Worm (Caenorhabditis elegans) whole organism, midembryonic: ENCODE measurements around the gene otub-4.
A peak's percentile ranks its signal among the peaks of the same experiment; 100 is the strongest.

Experiments used
- T22C8.4 ChIP-seq: fragments of 200-800 bp; sonication (Bioruptor generic); IDR thresholded peaks from 2 replicates; pipeline ENCODE4 v1.3.6; 2022; ENCODE audit warnings: missing genetic modification characterization, missing compliant biosample characterization
- cog-1 ChIP-seq: sonication (generic microtip); optimal IDR thresholded peaks from 2 replicates; lab custom pipeline; 2016; ENCODE audit warnings: missing genetic modification characterization, missing compliant biosample characterization
- flt-1 ChIP-seq: fragments of 200-800 bp; sonication (Bioruptor generic); IDR thresholded peaks from 2 replicates; pipeline ENCODE4 v1.3.6; 2022; ENCODE audit warnings: missing genetic modification characterization, missing compliant biosample characterization
- klf-2 ChIP-seq: fragments of 200-800 bp; sonication (Bioruptor generic); conservative IDR thresholded peaks from 2 replicates; pipeline ENCODE4 v1.3.6; 2022; ENCODE audit warnings: missing genetic modification reagents, missing genetic modification characterization, missing compliant biosample characterization
- med-1 ChIP-seq: sonication (generic microtip); optimal IDR thresholded peaks from 2 replicates; lab custom pipeline; 2017; ENCODE audit warnings: missing genetic modification characterization, mild to moderate bottlenecking, missing compliant biosample characterization, antibody characterized with exemption, missing genetic modification reagents; ENCODE audit not compliant: insufficient read depth
- ref-1 ChIP-seq: fragments of 200-800 bp; sonication (Bioruptor generic); conservative IDR thresholded peaks from 2 replicates; pipeline ENCODE4 v1.3.6; 2022; ENCODE audit warnings: missing genetic modification reagents, missing genetic modification characterization, missing compliant biosample characterization
- tab-1 ChIP-seq: fragments of 200-800 bp; sonication (Bioruptor generic); IDR thresholded peaks from 2 replicates; pipeline ENCODE4 v1.3.6; 2022; ENCODE audit warnings: missing genetic modification characterization, missing compliant biosample characterization
- ztf-23 ChIP-seq: fragments of 200-800 bp; sonication (Bioruptor generic); IDR thresholded peaks from 2 replicates; pipeline ENCODE4 v1.3.6; 2022; ENCODE audit warnings: missing genetic modification reagents, missing genetic modification characterization, missing compliant biosample characterization
- ztf-29 ChIP-seq: fragments of 200-800 bp; sonication (Bioruptor generic); IDR thresholded peaks from 2 replicates; pipeline ENCODE4 v1.3.6; 2022; ENCODE audit warnings: missing genetic modification reagents, missing genetic modification characterization, missing compliant biosample characterization

otub-4 gene

ce11 chrIV:3363784-3364183 is 14.1 kb downstream of the otub-4 start:
- TF ChIP-seq ref-1 (no peak), med-1 (GFP tag; lab: Kevin White, UChicago) (no peak), klf-2 (GFP tag; lab: Robert Waterston, UW) (no peak), ztf-23 (GFP tag; lab: Robert Waterston, UW) (no peak), ztf-29 (GFP tag; lab: Robert Waterston, UW) (no peak), tab-1 (GFP tag; lab: Robert Waterston, UW) (no peak), T22C8.4 (no peak), cog-1 (tag; lab: Kevin White, UChicago) (no peak), flt-1 (GFP tag; lab: Robert Waterston, UW) (no peak)

- TF ChIP-seq ztf-23 (GFP tag; lab: Robert Waterston, UW), result no peak
- TF ChIP-seq T22C8.4, result no peak
- no peak for TF ChIP-seq ztf-29 (GFP tag; lab: Robert Waterston, UW)
- no peak for TF ChIP-seq tab-1 (GFP tag; lab: Robert Waterston, UW)
- no peak for TF ChIP-seq klf-2 (GFP tag; lab: Robert Waterston, UW)
- TF ChIP-seq med-1 (GFP tag; lab: Kevin White, UChicago), result no peak
- no peak for TF ChIP-seq cog-1 (tag; lab: Kevin White, UChicago)
- TF ChIP-seq flt-1 (GFP tag; lab: Robert Waterston, UW), result no peak
- TF ChIP-seq ref-1, result no peak
These were observed 14.7 kb downstream of the otub-4 start, which contains the start of gene Y55H10A.2 for ce11 chrIV:3363221-3363620. Gene Y55H10A.2, plus strand, starts transcription at chrIV:3363521.

- TF ChIP-seq ztf-23 (GFP tag; lab: Robert Waterston, UW) (no peak), tab-1 (GFP tag; lab: Robert Waterston, UW) (no peak), ref-1 (no peak), T22C8.4 (no peak)
These were observed 23.2 kb downstream of the otub-4 start, which contains the start of gene F42A6.1 for ce11 chrIV:3354757-3355156. Gene F42A6.1, plus strand, starts transcription at chrIV:3355057.

DNA sequence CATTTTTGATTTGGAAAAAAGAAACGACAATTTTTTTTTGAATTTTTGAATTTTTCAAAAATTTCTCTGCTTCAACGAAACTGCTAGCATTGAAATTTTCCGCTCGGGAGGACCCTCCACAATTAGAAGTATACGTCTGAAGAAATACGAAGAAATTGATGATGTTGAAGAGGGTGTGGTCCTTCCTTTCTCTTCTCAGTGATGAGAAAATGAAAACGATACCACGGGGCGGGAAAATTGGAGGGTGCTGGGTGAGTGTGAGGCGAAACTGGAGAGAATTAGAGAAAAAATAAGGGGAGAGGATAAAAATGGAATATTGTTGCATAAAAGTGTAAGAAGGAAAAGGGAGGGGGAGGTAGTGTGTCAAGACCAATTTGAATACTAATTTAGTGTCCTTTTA is 25.9 kb downstream of the otub-4 start:
- TF ChIP-seq ztf-23 (GFP tag; lab: Robert Waterston, UW), result no peak
- TF ChIP-seq klf-2 (GFP tag; lab: Robert Waterston, UW), result no peak
- no peak for TF ChIP-seq flt-1 (GFP tag; lab: Robert Waterston, UW)
- TF ChIP-seq ref-1, result no peak
- TF ChIP-seq med-1 (GFP tag; lab: Kevin White, UChicago), result no peak
- TF ChIP-seq cog-1 (tag; lab: Kevin White, UChicago), result no peak
- no peak for TF ChIP-seq T22C8.4
- no peak for TF ChIP-seq ztf-29 (GFP tag; lab: Robert Waterston, UW)
- no peak for TF ChIP-seq tab-1 (GFP tag; lab: Robert Waterston, UW)

- TF ChIP-seq med-1 (GFP tag; lab: Kevin White, UChicago) (no peak), ztf-29 (GFP tag; lab: Robert Waterston, UW) (no peak), cog-1 (tag; lab: Kevin White, UChicago) (no peak), T22C8.4 (no peak), tab-1 (GFP tag; lab: Robert Waterston, UW) (no peak), ztf-23 (GFP tag; lab: Robert Waterston, UW) (no peak)
These were observed 27.9 kb downstream of the otub-4 start, which contains the start of gene elks-1 for ce11 chrIV:3349977-3350580. Gene elks-1, minus strand, starts transcription at chrIV:3350027.

ce11 chrIV:3348334-3348733 is 29.6 kb downstream of the otub-4 start:
- TF ChIP-seq cog-1 (tag; lab: Kevin White, UChicago), result no peak
- no peak for TF ChIP-seq med-1 (GFP tag; lab: Kevin White, UChicago)
- TF ChIP-seq flt-1 (GFP tag; lab: Robert Waterston, UW), result no peak
- TF ChIP-seq T22C8.4, result no peak
- TF ChIP-seq ztf-23 (GFP tag; lab: Robert Waterston, UW), result no peak
- TF ChIP-seq klf-2 (GFP tag; lab: Robert Waterston, UW), result no peak
- no peak for TF ChIP-seq ref-1
- no peak for TF ChIP-seq tab-1 (GFP tag; lab: Robert Waterston, UW)
- TF ChIP-seq ztf-29 (GFP tag; lab: Robert Waterston, UW), result no peak

DNA sequence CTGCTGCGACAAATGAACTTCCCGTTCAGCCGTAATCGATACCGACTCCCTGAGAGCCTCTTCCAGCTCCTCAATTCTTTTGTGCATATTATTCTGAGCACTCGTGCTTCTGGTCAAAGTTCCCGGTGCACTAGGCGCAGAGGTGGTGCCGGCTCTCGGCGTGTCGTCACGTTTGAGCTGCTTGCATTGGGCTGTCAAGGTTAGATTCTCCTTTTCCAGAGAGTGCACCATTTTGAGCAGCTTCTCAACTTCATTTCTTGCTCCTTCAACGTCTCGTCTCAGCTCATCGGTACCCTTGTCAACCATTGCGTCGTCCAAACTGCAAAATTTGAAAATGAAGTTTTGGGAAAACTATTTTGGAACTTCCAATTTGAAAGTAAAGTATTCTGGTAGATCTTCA is 32.4 kb downstream of the otub-4 start:
- TF ChIP-seq ref-1 (no peak), klf-2 (GFP tag; lab: Robert Waterston, UW) (no peak), med-1 (GFP tag; lab: Kevin White, UChicago) (no peak), ztf-29 (GFP tag; lab: Robert Waterston, UW) (no peak), T22C8.4 (no peak), tab-1 (GFP tag; lab: Robert Waterston, UW) (no peak), ztf-23 (GFP tag; lab: Robert Waterston, UW) (no peak), flt-1 (GFP tag; lab: Robert Waterston, UW) (no peak), cog-1 (tag; lab: Kevin White, UChicago) (no peak)

- TF ChIP-seq flt-1 (GFP tag; lab: Robert Waterston, UW) (no peak), cog-1 (tag; lab: Kevin White, UChicago) (no peak), klf-2 (GFP tag; lab: Robert Waterston, UW) (no peak), ztf-29 (GFP tag; lab: Robert Waterston, UW) (no peak), med-1 (GFP tag; lab: Kevin White, UChicago) (no peak), ztf-23 (GFP tag; lab: Robert Waterston, UW) (no peak), ref-1 (no peak), tab-1 (GFP tag; lab: Robert Waterston, UW) (no peak), T22C8.4 (no peak)
These were observed 36.8 kb downstream of the otub-4 start, which contains the start of gene F42A6.2 for ce11 chrIV:3341170-3341569. Gene F42A6.2, plus strand, starts transcription at chrIV:3341470.

DNA sequence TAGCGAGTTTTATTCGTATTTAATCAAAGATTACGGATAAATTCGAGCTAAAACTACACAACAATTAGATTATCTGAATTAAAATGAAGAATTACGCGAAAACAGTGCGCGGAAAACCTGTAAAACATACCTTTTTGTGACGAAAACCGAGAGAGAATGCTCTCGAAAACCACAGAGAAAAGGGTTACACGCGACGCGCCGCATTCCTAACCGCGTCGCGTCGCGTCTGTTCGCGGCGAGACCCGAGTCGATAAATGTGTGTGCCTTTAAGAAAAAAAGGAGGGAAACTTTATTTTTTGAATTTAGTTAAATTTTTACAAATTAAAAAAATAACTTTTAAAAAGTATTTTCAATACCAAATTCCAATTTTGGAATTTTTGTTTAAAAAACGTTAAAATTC is 39.3 kb downstream of the otub-4 start, which contains the start of gene hrpa-1:
TSS of gene hrpa-1 (minus strand) at position 192 of the 400 bp plus-strand sequence.
- TF ChIP-seq cog-1 (tag; lab: Kevin White, UChicago) (peak; percentile 51), ztf-29 (GFP tag; lab: Robert Waterston, UW) (no peak), klf-2 (GFP tag; lab: Robert Waterston, UW) (no peak), ztf-23 (GFP tag; lab: Robert Waterston, UW) (0 out of 2 replicates have a peak, but pooled peaks have one; percentile 12), tab-1 (GFP tag; lab: Robert Waterston, UW) (no peak)
